Worm (Caenorhabditis elegans): ENCODE data around the gene T19D7.5.

ce11 chrX:682691-683090 is 16.7 kb upstream of the T19D7.5 start, which contains the start of gene Y9C12A.1:
- TF ChIP-seq nhr-21 (tag; optimal IDR thresholded peaks at IDR 0.05), result no peak
- no peak for TF ChIP-seq fos-1 (tag; optimal IDR thresholded peaks at IDR 0.05)
- TF ChIP-seq nhr-237 (tag; optimal IDR thresholded peaks at IDR 0.05), result no peak
- no peak for TF ChIP-seq nhr-12 (tag; optimal IDR thresholded peaks at IDR 0.05)
- TF ChIP-seq crh-2 (tag; optimal IDR thresholded peaks at IDR 0.05), result no peak
- no peak for TF ChIP-seq alr-1 (tag; optimal IDR thresholded peaks at IDR 0.05)
- no peak for TF ChIP-seq elt-3 (tag; optimal IDR thresholded peaks at IDR 0.05)
- TF ChIP-seq blmp-1 (tag; optimal IDR thresholded peaks at IDR 0.05; ENCODE audit: insufficient read depth), result no peak
- TF ChIP-seq nhr-11 (tag; optimal IDR thresholded peaks at IDR 0.05), result no peak
- no peak for TF ChIP-seq snpc-4 (tag; optimal IDR thresholded peaks at IDR 0.05)
- TF ChIP-seq lin-13 (GFP tag; optimal IDR thresholded peaks at IDR 0.05), result no peak
- no peak for TF ChIP-seq skn-1 (tag; optimal IDR thresholded peaks at IDR 0.05)
- no peak for TF ChIP-seq mab-5 (tag; optimal IDR thresholded peaks at IDR 0.05)

Measured in whole organism, L2 larva.